Worm (Caenorhabditis elegans) whole organism, L4/young adult: Measurements from ENCODE around the gene unc-10.

Source experiments
- W03F9.2 ChIP-seq: fragments of 150-350 bp; optimal IDR thresholded peaks from 2 replicates; lab custom pipeline; 2014; ENCODE audit warnings: missing biosample characterization, missing genetic modification characterization
- dao-5 ChIP-seq: sonication (generic microtip); optimal IDR thresholded peaks from 2 replicates; lab custom pipeline; 2016; ENCODE audit warnings: missing genotype, missing genetic modification characterization, moderate library complexity, missing compliant biosample characterization
- him-1 ChIP-seq: sonication (generic microtip); optimal IDR thresholded peaks from 2 replicates; lab custom pipeline; 2016; ENCODE audit warnings: missing genotype, missing genetic modification reagents, missing genetic modification characterization, missing compliant biosample characterization

- no peak for TF ChIP-seq him-1 (tag; lab: Kevin White, UChicago)
- no peak for TF ChIP-seq dao-5 (tag; lab: Kevin White, UChicago)
- TF ChIP-seq W03F9.2 (tag; lab: Kevin White, UChicago): no peak
Observed at ce11 chrX:7328065-7328564, 48.0 kb upstream of the unc-10 start.
